Worm (Caenorhabditis elegans) whole organism, mixed stage, embryonic: ENCODE data around the gene fog-2.

Source experiments
- blmp-1 ChIP-seq: fragments of 150-350 bp; optimal IDR thresholded peaks from 2 replicates; lab custom pipeline; 2014; ENCODE audit warnings: missing biosample characterization, missing genetic modification characterization
- lsy-2 ChIP-seq: fragments of 150-350 bp; optimal IDR thresholded peaks from 2 replicates; lab custom pipeline; 2014; ENCODE audit warnings: missing biosample characterization, missing genetic modification characterization
- mep-1 ChIP-seq: fragments of 150-350 bp; optimal IDR thresholded peaks from 2 replicates; lab custom pipeline; 2017; ENCODE audit warnings: missing biosample characterization, missing genetic modification reagents, missing genetic modification characterization, inconsistent platforms
- mls-2 ChIP-seq: sonication (generic microtip); optimal IDR thresholded peaks from 2 replicates; lab custom pipeline; 2016; ENCODE audit warnings: mild to moderate bottlenecking, missing genetic modification characterization, moderate library complexity, missing compliant biosample characterization
- nhr-237 ChIP-seq: fragments of 150-350 bp; optimal IDR thresholded peaks from 2 replicates; lab custom pipeline; 2014; ENCODE audit warnings: missing biosample characterization, missing genetic modification characterization
- pha-4 ChIP-seq: fragments of 150-350 bp; optimal IDR thresholded peaks from 2 replicates; lab custom pipeline; 2018; ENCODE audit warnings: missing biosample characterization, missing genetic modification reagents, missing genetic modification characterization
- snpc-4 ChIP-seq: fragments of 150-350 bp; optimal IDR thresholded peaks from 2 replicates; lab custom pipeline; 2014; ENCODE audit warnings: missing biosample characterization, missing genetic modification characterization
- unc-62 ChIP-seq: fragments of 150-350 bp; optimal IDR thresholded peaks from 2 replicates; lab custom pipeline; 2014; ENCODE audit warnings: missing biosample characterization, missing genetic modification reagents, missing genetic modification characterization

ce11 chrV:20162290-20163104 is 36.6 kb upstream of the fog-2 start:
- TF ChIP-seq snpc-4 (tag; lab: Kevin White, UChicago) (no peak), unc-62 (GFP tag; lab: Kevin White, UChicago) (no peak), pha-4 (no peak), nhr-237 (tag; lab: Kevin White, UChicago) (no peak), lsy-2 (tag; lab: Kevin White, UChicago) (no peak), mep-1 (no peak), mls-2 (tag; lab: Kevin White, UChicago) (no peak), blmp-1 (tag; lab: Kevin White, UChicago) (no peak)
